Worm (Caenorhabditis elegans) whole organism, young adult: ENCODE results near the gene snap-1.
A peak's percentile ranks its signal among the peaks of the same experiment; 100 is the strongest.

ENCODE experiments used
- B0336.3 ChIP-seq: fragments of 200-800 bp; sonication (Bioruptor generic); IDR thresholded peaks from 2 replicates; pipeline ENCODE4 v1.3.6; 2022; ENCODE audit warnings: missing genetic modification characterization, missing compliant biosample characterization
- C06A6.2 ChIP-seq: fragments of 200-800 bp; sonication (Bioruptor generic); conservative IDR thresholded peaks from 2 replicates; pipeline ENCODE4 v1.3.6; 2022; ENCODE audit warnings: missing genetic modification characterization, missing compliant biosample characterization
- D2030.7 ChIP-seq: fragments of 200-800 bp; sonication (Bioruptor generic); IDR thresholded peaks from 2 replicates; pipeline ENCODE4 v1.3.6; 2022; ENCODE audit warnings: missing genetic modification reagents, missing genetic modification characterization, missing compliant biosample characterization
- F10E7.11 ChIP-seq: sonication (generic microtip); optimal IDR thresholded peaks from 2 replicates; lab custom pipeline; 2017; ENCODE audit warnings: mild to moderate bottlenecking, missing genetic modification characterization, moderate library complexity, missing compliant biosample characterization
- F22D6.2 ChIP-seq: sonication (generic microtip); optimal IDR thresholded peaks from 2 replicates; lab custom pipeline; 2016; ENCODE audit warnings: mild to moderate bottlenecking, missing genetic modification characterization, missing compliant biosample characterization
- F33H1.4 ChIP-seq: fragments of 200-800 bp; sonication (Bioruptor generic); IDR thresholded peaks from 2 replicates; pipeline ENCODE4 v1.3.6; 2022; ENCODE audit warnings: missing genetic modification reagents, missing genetic modification characterization, missing compliant biosample characterization
- F39B2.1 ChIP-seq: fragments of 200-800 bp; sonication (Bioruptor generic); IDR thresholded peaks from 2 replicates; pipeline ENCODE4 v1.3.6; 2022; ENCODE audit warnings: missing genetic modification reagents, missing genetic modification characterization, missing compliant biosample characterization
- F49E8.2 ChIP-seq: sonication (generic microtip); optimal IDR thresholded peaks from 3 replicates; lab custom pipeline; 2017; ENCODE audit warnings: missing genetic modification characterization, mild to moderate bottlenecking, missing compliant biosample characterization, antibody characterized with exemption, moderate library complexity; ENCODE audit not compliant: insufficient read depth
- F57A8.1 ChIP-seq: fragments of 200-800 bp; sonication (Bioruptor generic); optimal IDR thresholded peaks from 2 replicates; lab custom pipeline; 2018; ENCODE audit warnings: mild to moderate bottlenecking, missing genetic modification characterization, moderate library complexity, missing compliant biosample characterization
- K11D2.4 ChIP-seq: fragments of 200-800 bp; sonication (Bioruptor generic); IDR thresholded peaks from 2 replicates; pipeline ENCODE4 v1.3.6; 2022; ENCODE audit warnings: missing genetic modification reagents, missing genetic modification characterization, missing compliant biosample characterization
- Y53G8AR.9 ChIP-seq: fragments of 200-800 bp; sonication (Bioruptor generic); conservative IDR thresholded peaks from 2 replicates; pipeline ENCODE4 v1.3.6; 2022; ENCODE audit warnings: missing genetic modification reagents, missing genetic modification characterization, missing compliant biosample characterization
- Y56A3A.18 ChIP-seq: fragments of 200-800 bp; sonication (Bioruptor generic); IDR thresholded peaks from 2 replicates; pipeline ENCODE4 v1.3.6; 2022; ENCODE audit warnings: missing genetic modification reagents, missing genetic modification characterization, missing compliant biosample characterization
- ama-1 ChIP-seq, 3 experiments: fragments of 150-350 bp in 1 of 3; sonication (generic microtip) in 2 of 3; optimal IDR thresholded peaks; 2 replicates each; lab custom pipeline; 2014 to 2018; ENCODE audit warnings: missing biosample characterization in 2 of 3, missing genetic modification characterization in 2 of 3, missing genetic modification reagents in 2 of 3
- atf-7 ChIP-seq: sonication (generic microtip); optimal IDR thresholded peaks from 2 replicates; lab custom pipeline; 2017; ENCODE audit warnings: mild to moderate bottlenecking, missing genetic modification characterization, missing compliant biosample characterization
- attf-6 ChIP-seq: fragments of 200-800 bp; sonication (Bioruptor generic); IDR thresholded peaks from 2 replicates; pipeline ENCODE4 v1.3.6; 2022; ENCODE audit warnings: missing genetic modification reagents, missing genetic modification characterization, missing compliant biosample characterization
- cebp-1 ChIP-seq, 2 experiments: fragments of 200-800 bp in 1 of 2; sonication (Bioruptor generic) in 1 of 2; sonication (generic microtip) in 1 of 2; IDR thresholded peaks in 1 of 2; optimal IDR thresholded peaks in 1 of 2; 2 replicates each; pipeline versions ENCODE4 v1.3.6 to Lab custom; 2017 to 2022; ENCODE audit warnings: missing compliant biosample characterization in 2 of 2, missing genetic modification characterization in 2 of 2, mild to moderate bottlenecking in 1 of 2, missing genetic modification reagents in 1 of 2, moderate library complexity in 1 of 2
- ceh-100 ChIP-seq: fragments of 200-800 bp; sonication (Bioruptor generic); IDR thresholded peaks from 2 replicates; pipeline ENCODE4 v1.3.6; 2022; ENCODE audit warnings: missing genetic modification reagents, missing genetic modification characterization, missing compliant biosample characterization
- ceh-40 ChIP-seq: fragments of 200-800 bp; sonication (Bioruptor generic); IDR thresholded peaks from 2 replicates; pipeline ENCODE4 v1.3.6; 2022; ENCODE audit warnings: missing genetic modification characterization, missing compliant biosample characterization
- ceh-79 ChIP-seq: sonication (generic microtip); optimal IDR thresholded peaks from 2 replicates; lab custom pipeline; 2017; ENCODE audit warnings: mild to moderate bottlenecking, missing genetic modification characterization, missing compliant biosample characterization
- egl-18 ChIP-seq: fragments of 200-800 bp; sonication (Bioruptor generic); IDR thresholded peaks from 2 replicates; pipeline ENCODE4 v1.3.6; 2022; ENCODE audit warnings: missing genetic modification reagents, missing genetic modification characterization, missing compliant biosample characterization
- hmg-1.2 ChIP-seq: fragments of 200-800 bp; sonication (Bioruptor generic); IDR thresholded peaks from 2 replicates; pipeline ENCODE4 v1.3.6; 2022; ENCODE audit warnings: missing genetic modification reagents, missing genetic modification characterization, missing compliant biosample characterization
- hrde-1 ChIP-seq: sonication (generic microtip); optimal IDR thresholded peaks from 2 replicates; lab custom pipeline; 2016; ENCODE audit warnings: missing genetic modification characterization, mild to moderate bottlenecking, missing compliant biosample characterization, moderate library complexity, missing genotype, missing genetic modification reagents, borderline replicate concordance
- hsf-1 ChIP-seq: fragments of 200-800 bp; sonication (Bioruptor generic); IDR thresholded peaks from 2 replicates; pipeline ENCODE4 v1.3.6; 2022; ENCODE audit warnings: missing genetic modification reagents, missing genetic modification characterization, missing compliant biosample characterization
- lin-26 ChIP-seq: fragments of 200-800 bp; sonication (Bioruptor generic); IDR thresholded peaks from 2 replicates; pipeline ENCODE4 v1.3.6; 2022; ENCODE audit warnings: missing genetic modification reagents, missing genetic modification characterization, missing compliant biosample characterization
- lsy-27 ChIP-seq: sonication (generic microtip); optimal IDR thresholded peaks from 2 replicates; lab custom pipeline; 2017; ENCODE audit warnings: missing genetic modification characterization, mild to moderate bottlenecking, missing compliant biosample characterization, antibody characterized with exemption, missing genotype, borderline replicate concordance; ENCODE audit not compliant: insufficient read depth
- madf-3 ChIP-seq: fragments of 200-800 bp; sonication (Bioruptor generic); IDR thresholded peaks from 2 replicates; pipeline ENCODE4 v1.3.6; 2022; ENCODE audit warnings: missing genetic modification reagents, missing genetic modification characterization, missing compliant biosample characterization
- madf-6 ChIP-seq: fragments of 200-800 bp; sonication (Bioruptor generic); IDR thresholded peaks from 2 replicates; pipeline ENCODE4 v1.3.6; 2022; ENCODE audit warnings: missing genetic modification reagents, missing genetic modification characterization, missing compliant biosample characterization
- mcd-1 ChIP-seq: fragments of 200-800 bp; sonication (Bioruptor generic); IDR thresholded peaks from 2 replicates; pipeline ENCODE4 v1.3.6; 2022; ENCODE audit warnings: missing genetic modification reagents, missing genetic modification characterization, missing compliant biosample characterization
- mel-28 ChIP-seq: sonication (generic microtip); optimal IDR thresholded peaks from 2 replicates; lab custom pipeline; 2016; ENCODE audit warnings: borderline replicate concordance, mild to moderate bottlenecking, missing genetic modification characterization, missing compliant biosample characterization
- mxl-1 ChIP-seq: sonication (generic microtip); optimal IDR thresholded peaks from 2 replicates; lab custom pipeline; 2016; ENCODE audit warnings: missing genetic modification characterization, missing compliant biosample characterization
- nfyb-1 ChIP-seq: fragments of 200-800 bp; sonication (Bioruptor generic); IDR thresholded peaks from 2 replicates; pipeline ENCODE4 v1.3.6; 2022; ENCODE audit warnings: missing genetic modification reagents, missing genetic modification characterization, missing compliant biosample characterization
- pha-4 ChIP-seq: fragments of 150-350 bp; sonication (generic microtip); optimal IDR thresholded peaks from 2 replicates; lab custom pipeline; 2014; ENCODE audit warnings: missing biosample characterization, missing genetic modification reagents, missing genetic modification characterization
- rcor-1 ChIP-seq: fragments of 200-800 bp; sonication (Bioruptor generic); IDR thresholded peaks from 2 replicates; pipeline ENCODE4 v1.3.6; 2022; ENCODE audit warnings: missing genetic modification reagents, missing genetic modification characterization, missing compliant biosample characterization
- rec-8 ChIP-seq, 2 experiments: sonication (generic microtip); optimal IDR thresholded peaks; 2 replicates each; lab custom pipeline; 2016; ENCODE audit warnings: mild to moderate bottlenecking in 2 of 2, missing genetic modification characterization in 2 of 2, missing genetic modification reagents in 2 of 2, missing genotype in 2 of 2, missing biosample characterization in 1 of 2, missing compliant biosample characterization in 1 of 2, moderate library complexity in 1 of 2
- rpc-1 ChIP-seq, 2 experiments: fragments of 150-350 bp in 1 of 2; sonication (generic microtip) in 1 of 2; optimal IDR thresholded peaks; 2 replicates each; lab custom pipeline; 2014 to 2018; ENCODE audit warnings: missing biosample characterization in 1 of 2, missing genetic modification characterization in 1 of 2, missing genetic modification reagents in 1 of 2, missing genotype in 1 of 2
- snpc-1.3 ChIP-seq: sonication (generic microtip); optimal IDR thresholded peaks from 2 replicates; lab custom pipeline; 2017; ENCODE audit warnings: missing genetic modification characterization, mild to moderate bottlenecking, missing compliant biosample characterization, antibody characterized with exemption, moderate library complexity, missing genotype, missing genetic modification reagents; ENCODE audit not compliant: insufficient read depth
- snpc-4 ChIP-seq, 5 experiments: fragments of 150-350 bp in 1 of 5; sonication (generic microtip) in 4 of 5; optimal IDR thresholded peaks; 2 replicates each; lab custom pipeline; 2014 to 2018; ENCODE audit warnings: missing genetic modification characterization in 5 of 5, missing biosample characterization in 3 of 5, antibody characterized with exemption in 2 of 5, mild to moderate bottlenecking in 2 of 5, missing compliant biosample characterization in 2 of 5, missing genotype in 2 of 5, moderate library complexity in 2 of 5, missing genetic modification reagents in 1 of 5
- tbx-9 ChIP-seq: sonication (generic microtip); optimal IDR thresholded peaks from 2 replicates; lab custom pipeline; 2016; ENCODE audit warnings: borderline replicate concordance, missing genetic modification characterization, inconsistent platforms, missing compliant biosample characterization
- unc-62 ChIP-seq: fragments of 150-350 bp; optimal IDR thresholded peaks from 2 replicates; lab custom pipeline; 2014; ENCODE audit warnings: missing biosample characterization, missing genetic modification reagents, missing genetic modification characterization
- ztf-28 ChIP-seq: fragments of 200-800 bp; sonication (Bioruptor generic); IDR thresholded peaks from 2 replicates; pipeline ENCODE4 v1.3.6; 2022; ENCODE audit warnings: missing genetic modification reagents, missing genetic modification characterization, missing compliant biosample characterization
- ztf-6 ChIP-seq: fragments of 200-800 bp; sonication (Bioruptor generic); IDR thresholded peaks from 2 replicates; pipeline ENCODE4 v1.3.6; 2022; ENCODE audit warnings: missing genetic modification reagents, missing genetic modification characterization, missing compliant biosample characterization

The snap-1 gene

DNA sequence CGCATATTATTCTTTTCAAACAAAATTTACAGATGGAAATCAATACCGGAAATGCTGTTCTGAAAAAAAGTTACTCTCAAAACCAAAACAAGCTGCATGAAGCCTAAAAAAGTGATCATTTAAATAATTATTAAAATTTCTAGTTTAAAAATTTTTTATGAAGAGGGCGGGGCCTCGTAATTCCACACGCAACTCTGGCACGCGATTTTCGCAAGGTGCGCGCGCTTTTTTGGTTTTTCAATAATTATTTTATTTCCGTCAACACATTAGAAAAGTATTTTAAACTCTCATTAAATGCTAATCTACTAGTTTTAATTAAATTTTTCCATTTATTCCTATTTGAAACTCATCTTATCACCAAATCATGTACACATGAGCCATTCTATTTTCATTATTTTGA, 692 bp upstream of the snap-1 start:
- TF ChIP-seq ceh-100 = peak; percentile 34; the same call in 1 of the 2 replicates
- TF ChIP-seq madf-6 (GFP tag; lab: Robert Waterston, UW) = peak; percentile 38; the same call in 1 of the 2 replicates
- TF ChIP-seq ceh-40 (GFP tag; lab: Robert Waterston, UW) = 0 out of 2 replicates have a peak, but pooled peaks have one; percentile 22
- peak; percentile 14; the same call in 1 of the 2 replicates for TF ChIP-seq rcor-1 (GFP tag; lab: Robert Waterston, UW)
- no peak for TF ChIP-seq F22D6.2
- TF ChIP-seq egl-18 (GFP tag; lab: Robert Waterston, UW) = no peak
- TF ChIP-seq snpc-1.3 (tag; lab: Kevin White, UChicago) = peak; percentile 16
- no peak for TF ChIP-seq mxl-1 (tag; lab: Kevin White, UChicago)
- TF ChIP-seq D2030.7 (GFP tag; lab: Robert Waterston, UW) = peak; percentile 47
- peak; percentile 28 for TF ChIP-seq rpc-1 (optimal IDR thresholded peaks at IDR 0.05; lab: Kevin White, UChicago)
- no peak for TF ChIP-seq rpc-1 (tag; optimal IDR thresholded peaks at IDR 0.05; lab: Kevin White, UChicago)
- peak; percentile 66 for TF ChIP-seq hsf-1 (GFP tag; lab: Robert Waterston, UW)
- no peak for TF ChIP-seq ztf-28 (GFP tag; lab: Robert Waterston, UW)

DNA sequence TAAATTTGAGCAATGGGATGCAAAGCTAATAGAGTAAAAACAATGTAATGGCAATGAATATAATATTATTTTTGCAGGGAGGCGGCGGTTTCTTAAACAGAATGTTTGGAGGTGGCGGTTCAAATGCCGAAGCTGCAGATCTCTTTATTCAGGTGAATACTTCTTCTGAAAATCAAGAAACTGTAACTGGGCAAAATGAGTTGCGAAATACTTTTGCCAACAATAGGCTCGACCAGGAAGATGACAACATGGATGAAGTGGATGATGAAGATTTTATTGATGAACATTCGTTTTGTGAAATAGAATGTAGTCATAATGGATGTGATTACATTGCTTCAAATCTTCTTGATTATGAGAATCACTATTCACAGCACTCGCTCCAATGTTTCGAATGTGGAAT, 401 bp downstream of the snap-1 start:
- TF ChIP-seq F10E7.11 (no peak), madf-3 (GFP tag; lab: Robert Waterston, UW) (0 out of 2 replicates have a peak, but pooled peaks have one; percentile 62), rcor-1 (GFP tag; lab: Robert Waterston, UW) (no peak), snpc-4 (GFP tag; optimal IDR thresholded peaks at IDR 0.05; lab: Kevin White, UChicago) (no peak), snpc-4 (tag; optimal IDR thresholded peaks at IDR 0.05; lab: Kevin White, UChicago) (no peak), lsy-27 (no peak), cebp-1 (GFP tag; IDR thresholded peaks at IDR 0.05; lab: Robert Waterston, UW) (no peak), cebp-1 (tag; optimal IDR thresholded peaks at IDR 0.05; lab: Kevin White, UChicago) (peak; percentile 59), Y56A3A.18 (GFP tag; lab: Robert Waterston, UW) (no peak), ztf-6 (no peak), ceh-79 (no peak), madf-6 (GFP tag; lab: Robert Waterston, UW) (0 out of 2 replicates have a peak, but pooled peaks have one; percentile 14)

DNA sequence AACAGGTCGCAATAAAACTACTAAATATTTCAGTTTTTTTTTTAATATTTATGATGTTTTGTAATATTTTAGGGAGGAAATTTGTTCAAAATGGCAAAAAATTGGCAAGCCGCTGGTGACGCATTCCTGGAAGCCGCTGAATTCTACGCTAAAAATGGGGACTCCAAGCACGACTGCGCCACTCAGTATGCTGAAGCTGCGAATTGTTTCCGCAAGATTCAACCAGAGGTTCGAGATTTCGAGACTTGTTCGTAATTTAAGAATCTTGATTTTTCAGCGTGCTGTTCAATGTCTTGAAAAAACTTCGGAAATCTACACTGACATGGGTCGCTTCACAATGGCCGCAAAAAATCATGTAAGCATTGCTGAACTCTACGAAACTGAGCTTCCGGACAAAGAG, 1.2 kb downstream of the snap-1 start:
- TF ChIP-seq mcd-1 (GFP tag; lab: Robert Waterston, UW) (no peak), F49E8.2 (tag; lab: Kevin White, UChicago) (no peak), hsf-1 (GFP tag; lab: Robert Waterston, UW) (0 out of 2 replicates have a peak, but pooled peaks have one; percentile 57), K11D2.4 (no peak), snpc-4 (GFP tag; optimal IDR thresholded peaks at IDR 0.05; lab: Kevin White, UChicago) (no peak), snpc-4 (tag; optimal IDR thresholded peaks at IDR 0.05; lab: Kevin White, UChicago) (peak in 1 of 4 experiments; percentile 5), cebp-1 (GFP tag; IDR thresholded peaks at IDR 0.05; lab: Robert Waterston, UW) (no peak), cebp-1 (tag; optimal IDR thresholded peaks at IDR 0.05; lab: Kevin White, UChicago) (peak; percentile 9), F39B2.1 (GFP tag; lab: Robert Waterston, UW) (no peak), B0336.3 (GFP tag; lab: Robert Waterston, UW) (peak; percentile 56; the same call in 1 of the 2 replicates), hmg-1.2 (GFP tag; lab: Robert Waterston, UW) (0 out of 2 replicates have a peak, but pooled peaks have one; percentile 3), rec-8 (tag; optimal IDR thresholded peaks at IDR 0.05; lab: Kevin White, UChicago) (no peak), unc-62 (GFP tag; lab: Kevin White, UChicago) (no peak), ama-1 (optimal IDR thresholded peaks at IDR 0.05; lab: Kevin White, UChicago) (no peak), ama-1 (GFP tag; optimal IDR thresholded peaks at IDR 0.05; lab: Kevin White, UChicago) (no peak), Y53G8AR.9 (GFP tag; lab: Robert Waterston, UW) (no peak), pha-4 (tag; lab: Kevin White, UChicago) (no peak), attf-6 (GFP tag; lab: Robert Waterston, UW) (0 out of 2 replicates have a peak, but pooled peaks have one; percentile 33), atf-7 (tag; lab: Kevin White, UChicago) (no peak), mel-28 (tag; lab: Kevin White, UChicago) (no peak), tbx-9 (no peak), hrde-1 (tag; lab: Kevin White, UChicago) (no peak), ceh-40 (GFP tag; lab: Robert Waterston, UW) (no peak), C06A6.2 (GFP tag; lab: Robert Waterston, UW) (no peak), nfyb-1 (GFP tag; lab: Robert Waterston, UW) (0 out of 2 replicates have a peak, but pooled peaks have one; percentile 48), F33H1.4 (no peak), F57A8.1 (GFP tag; lab: Kevin White, UChicago) (no peak), lin-26 (GFP tag; lab: Robert Waterston, UW) (0 out of 2 replicates have a peak, but pooled peaks have one; percentile 40), ceh-79 (no peak)
